Fruit fly (Drosophila melanogaster): ENCODE measurements around the gene Cip4.

Cip4 gene

dm6 chr3L:4293711-4294110 lies 70.2 kb downstream of the Cip4 start:
- TF ChIP-seq CG17801 (GFP tag; optimal IDR thresholded peaks at IDR 0.05; ENCODE audit: partially characterized antibody) = peak; percentile 20

dm6 chr3L:4293304-4293703 lies 70.6 kb downstream of the Cip4 start:
- TF ChIP-seq CG17801 (GFP tag; optimal IDR thresholded peaks at IDR 0.05; ENCODE audit: partially characterized antibody) = no peak

- peak; percentile 64 for TF ChIP-seq CG17801 (GFP tag; optimal IDR thresholded peaks at IDR 0.05; ENCODE audit: partially characterized antibody)
These were observed 71.7 kb downstream of the Cip4 start, which contains the start of the genes CG15012 and Fdx2 for dm6 chr3L:4292120-4292697. Gene CG15012, minus strand, starts transcription at chr3L:4292246. Gene Fdx2, plus strand, starts transcription at chr3L:4292482.

- TF ChIP-seq CG17801 (GFP tag; optimal IDR thresholded peaks at IDR 0.05; ENCODE audit: partially characterized antibody) = peak; percentile 16
These were observed 75.3 kb downstream of the Cip4 start, which contains the start of gene Hexo1 for dm6 chr3L:4288591-4289056. Gene Hexo1, plus strand, starts transcription at chr3L:4288641.

dm6 chr3L:4286784-4287183 lies 77.1 kb downstream of the Cip4 start, which contains the start of gene TfIIEbeta:
Gene TfIIEbeta, plus strand, starts transcription at chr3L:4287038.
- no peak for TF ChIP-seq CG17801 (GFP tag; optimal IDR thresholded peaks at IDR 0.05; ENCODE audit: partially characterized antibody)

- peak; percentile 47 for TF ChIP-seq CG17801 (GFP tag; optimal IDR thresholded peaks at IDR 0.05; ENCODE audit: partially characterized antibody)
These were observed 80.3 kb downstream of the Cip4 start, which contains the start of the genes srw and CG1316 for dm6 chr3L:4283428-4284089. Gene srw, minus strand, starts transcription at chr3L:4283478. Gene CG1316, plus strand, starts transcription at chr3L:4283851.

dm6 chr3L:4282627-4283026 lies 81.3 kb downstream of the Cip4 start, which contains the start of gene CG11583:
Gene CG11583, minus strand, starts transcription at chr3L:4282817.
- peak; percentile 60 for TF ChIP-seq CG17801 (GFP tag; optimal IDR thresholded peaks at IDR 0.05; ENCODE audit: partially characterized antibody)

dm6 chr3L:4277796-4278195 lies 86.1 kb downstream of the Cip4 start, which contains the start of gene Ctl1:
Gene Ctl1, plus strand, starts transcription at chr3L:4277962.
- TF ChIP-seq CG17801 (GFP tag; optimal IDR thresholded peaks at IDR 0.05; ENCODE audit: partially characterized antibody) = no peak
